Worm (Caenorhabditis elegans) whole organism, L2 larva: ENCODE results near the gene cut-3.
A peak's percentile ranks its signal among the peaks of the same experiment; 100 is the strongest.

ENCODE experiments used
- C34F6.9 ChIP-seq: fragments of 150-350 bp; optimal IDR thresholded peaks from 2 replicates; lab custom pipeline; 2014; ENCODE audit warnings: missing biosample characterization, missing genetic modification characterization
- F13H6.1 ChIP-seq: sonication (generic microtip); optimal IDR thresholded peaks from 2 replicates; lab custom pipeline; 2016; ENCODE audit warnings: missing genetic modification characterization, missing compliant biosample characterization
- Y55F3AM.14 ChIP-seq: fragments of 200-800 bp; sonication (Bioruptor generic); optimal IDR thresholded peaks from 2 replicates; lab custom pipeline; 2018; ENCODE audit warnings: mild to moderate bottlenecking, missing genetic modification characterization, missing compliant biosample characterization
- ZK546.5 ChIP-seq: sonication (generic microtip); optimal IDR thresholded peaks from 2 replicates; lab custom pipeline; 2017; ENCODE audit warnings: missing biosample characterization, missing genetic modification characterization
- aly-2 ChIP-seq: fragments of 150-350 bp; optimal IDR thresholded peaks from 2 replicates; lab custom pipeline; 2014; ENCODE audit warnings: missing biosample characterization, missing genetic modification characterization
- ama-1 ChIP-seq: fragments of 150-350 bp; optimal IDR thresholded peaks from 2 replicates; lab custom pipeline; 2018; ENCODE audit warnings: inconsistent platforms
- blmp-1 ChIP-seq: sonication (generic microtip); optimal IDR thresholded peaks from 2 replicates; lab custom pipeline; 2017; ENCODE audit warnings: missing genetic modification characterization, mild to moderate bottlenecking, missing compliant biosample characterization, antibody characterized with exemption, moderate library complexity; ENCODE audit not compliant: insufficient read depth
- ceh-82 ChIP-seq: fragments of 150-350 bp; optimal IDR thresholded peaks from 2 replicates; lab custom pipeline; 2014; ENCODE audit warnings: missing biosample characterization, missing genetic modification characterization
- dmd-4 ChIP-seq: sonication (generic microtip); optimal IDR thresholded peaks from 2 replicates; lab custom pipeline; 2017; ENCODE audit warnings: missing biosample characterization, missing genetic modification characterization
- egl-27 ChIP-seq: sonication (generic microtip); optimal IDR thresholded peaks from 3 replicates; lab custom pipeline; 2017; ENCODE audit warnings: missing biosample characterization, missing genetic modification reagents, missing genetic modification characterization
- elt-1 ChIP-seq: fragments of 150-350 bp; optimal IDR thresholded peaks from 2 replicates; lab custom pipeline; 2014; ENCODE audit warnings: missing biosample characterization, missing genetic modification characterization
- fos-1 ChIP-seq: fragments of 150-350 bp; optimal IDR thresholded peaks from 2 replicates; lab custom pipeline; 2014; ENCODE audit warnings: missing biosample characterization, missing genetic modification characterization
- gmeb-1 ChIP-seq: fragments of 150-350 bp; optimal IDR thresholded peaks from 2 replicates; lab custom pipeline; 2014; ENCODE audit warnings: missing biosample characterization, missing genetic modification characterization
- lin-11 ChIP-seq: fragments of 150-350 bp; sonication (generic microtip); optimal IDR thresholded peaks from 2 replicates; lab custom pipeline; 2014; ENCODE audit warnings: missing biosample characterization, missing genetic modification characterization, inconsistent platforms, mixed read lengths
- lin-13 ChIP-seq: fragments of 150-350 bp; optimal IDR thresholded peaks from 2 replicates; lab custom pipeline; 2014; ENCODE audit warnings: missing biosample characterization, missing genetic modification reagents, missing genetic modification characterization
- lin-39 ChIP-seq: fragments of 150-350 bp; optimal IDR thresholded peaks from 2 replicates; lab custom pipeline; 2014; ENCODE audit warnings: missing biosample characterization, missing genetic modification reagents, missing genetic modification characterization
- lsy-2 ChIP-seq, 2 experiments: fragments of 150-350 bp in 1 of 2; sonication (generic microtip) in 1 of 2; optimal IDR thresholded peaks; 2 replicates each; lab custom pipeline; 2014 to 2017; ENCODE audit warnings: missing biosample characterization in 2 of 2, missing genetic modification characterization in 2 of 2
- nhr-10 ChIP-seq: sonication (generic microtip); optimal IDR thresholded peaks from 2 replicates; lab custom pipeline; 2017; ENCODE audit warnings: missing biosample characterization, missing genetic modification characterization
- nhr-11 ChIP-seq: fragments of 150-350 bp; optimal IDR thresholded peaks from 2 replicates; lab custom pipeline; 2014; ENCODE audit warnings: missing biosample characterization, missing genetic modification characterization
- nhr-12 ChIP-seq: fragments of 150-350 bp; optimal IDR thresholded peaks from 2 replicates; lab custom pipeline; 2014; ENCODE audit warnings: missing biosample characterization, missing genetic modification characterization
- nhr-129 ChIP-seq: fragments of 150-350 bp; optimal IDR thresholded peaks from 2 replicates; lab custom pipeline; 2014; ENCODE audit warnings: missing biosample characterization, missing genetic modification characterization
- nhr-23 ChIP-seq: fragments of 150-350 bp; optimal IDR thresholded peaks from 2 replicates; lab custom pipeline; 2014; ENCODE audit warnings: missing biosample characterization, missing genetic modification reagents, missing genetic modification characterization
- nhr-237 ChIP-seq: fragments of 150-350 bp; optimal IDR thresholded peaks from 2 replicates; lab custom pipeline; 2014; ENCODE audit warnings: missing biosample characterization, missing genetic modification characterization
- nhr-25 ChIP-seq: fragments of 150-350 bp; sonication (generic microtip); optimal IDR thresholded peaks from 3 replicates; lab custom pipeline; 2014; ENCODE audit warnings: missing biosample characterization, missing genetic modification characterization
- nhr-77 ChIP-seq: fragments of 150-350 bp; optimal IDR thresholded peaks from 2 replicates; lab custom pipeline; 2014; ENCODE audit warnings: missing biosample characterization, missing genetic modification characterization
- peb-1 ChIP-seq: fragments of 150-350 bp; optimal IDR thresholded peaks from 2 replicates; lab custom pipeline; 2014; ENCODE audit warnings: missing biosample characterization, missing genetic modification characterization
- skn-1 ChIP-seq: sonication (generic microtip); optimal IDR thresholded peaks from 2 replicates; lab custom pipeline; 2017; ENCODE audit warnings: missing biosample characterization, missing genetic modification characterization
- sma-3 ChIP-seq: sonication (generic microtip); optimal IDR thresholded peaks from 2 replicates; lab custom pipeline; 2016; ENCODE audit warnings: missing genetic modification reagents, missing genetic modification characterization, missing compliant biosample characterization
- sma-9 ChIP-seq, 2 experiments: fragments of 150-350 bp in 1 of 2; sonication (generic microtip) in 1 of 2; optimal IDR thresholded peaks; 2 replicates each; lab custom pipeline; 2014 to 2016; ENCODE audit warnings: missing genetic modification characterization in 2 of 2, mild to moderate bottlenecking in 1 of 2, missing biosample characterization in 1 of 2, missing compliant biosample characterization in 1 of 2, missing genetic modification reagents in 1 of 2, moderate library complexity in 1 of 2
- snpc-4 ChIP-seq: fragments of 150-350 bp; optimal IDR thresholded peaks from 2 replicates; lab custom pipeline; 2014; ENCODE audit warnings: missing biosample characterization, missing genetic modification characterization
- unc-39 ChIP-seq: fragments of 150-350 bp; optimal IDR thresholded peaks from 2 replicates; lab custom pipeline; 2014; ENCODE audit warnings: missing biosample characterization, missing genetic modification characterization
- unc-55 ChIP-seq: fragments of 150-350 bp; sonication (generic microtip); optimal IDR thresholded peaks from 3 replicates; lab custom pipeline; 2014; ENCODE audit warnings: missing biosample characterization, missing genetic modification reagents, missing genetic modification characterization
- zag-1 ChIP-seq: fragments of 150-350 bp; optimal IDR thresholded peaks from 2 replicates; lab custom pipeline; 2014; ENCODE audit warnings: missing biosample characterization, missing genetic modification characterization
- ztf-1 ChIP-seq: fragments of 200-800 bp; sonication (Bioruptor generic); conservative IDR thresholded peaks from 2 replicates; pipeline ENCODE4 v1.3.6; 2022; ENCODE audit warnings: missing genetic modification characterization, missing compliant biosample characterization
- ztf-4 ChIP-seq: fragments of 150-350 bp; optimal IDR thresholded peaks from 2 replicates; lab custom pipeline; 2014; ENCODE audit warnings: missing biosample characterization, missing genetic modification characterization

The cut-3 gene

DNA sequence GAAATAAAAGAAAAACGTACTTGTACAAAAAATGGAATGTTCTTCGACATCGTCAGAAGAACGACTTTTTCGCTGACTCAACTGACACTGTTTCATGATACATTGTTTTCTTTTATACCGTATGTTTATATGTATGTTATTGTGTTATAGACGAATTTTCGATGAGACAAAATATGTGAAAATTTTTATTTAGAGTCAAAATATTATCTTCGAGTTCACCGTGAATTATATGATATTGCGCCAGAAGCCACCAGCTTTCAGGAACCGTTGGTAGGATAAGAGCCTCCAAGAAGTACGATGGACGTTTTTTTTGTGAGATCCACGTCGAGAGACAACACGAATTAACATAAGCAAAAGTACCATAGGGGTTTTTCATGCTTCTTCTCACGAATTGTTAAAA is 9.5 kb upstream of the cut-3 start, which contains the start of gene F22B5.6:
Gene F22B5.6, minus strand, starts transcription at position 101 of the 400 bp plus-strand sequence.
- TF ChIP-seq unc-39 (tag; lab: Kevin White, UChicago) (no peak), sma-3 (GFP tag; lab: Kevin White, UChicago) (no peak), C34F6.9 (tag; lab: Kevin White, UChicago) (no peak), F13H6.1 (tag; lab: Kevin White, UChicago) (no peak), nhr-12 (no peak), aly-2 (tag; lab: Kevin White, UChicago) (no peak)

DNA sequence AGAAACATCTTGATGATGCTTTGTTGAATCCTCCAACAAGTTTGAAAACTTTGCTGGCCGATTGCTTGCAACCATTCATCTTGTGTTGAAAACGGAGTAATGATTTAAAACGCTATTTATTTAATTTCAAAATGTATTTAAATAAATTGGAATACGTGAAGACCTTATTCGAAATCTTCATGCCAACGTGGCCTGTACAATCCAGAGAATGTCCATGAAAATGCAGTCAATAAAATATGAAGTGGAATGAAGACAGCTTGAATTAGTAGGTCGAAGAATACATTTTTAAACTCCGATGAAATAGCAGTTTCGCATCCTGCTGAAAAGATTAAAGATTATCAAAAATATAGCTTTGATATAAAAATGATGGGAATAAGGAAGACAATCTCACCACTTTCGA is 7.9 kb upstream of the cut-3 start, which contains the start of gene F22B5.5:
Gene F22B5.5, minus strand, starts transcription at position 101 of the 400 bp plus-strand sequence.
- TF ChIP-seq sma-9 (GFP tag; optimal IDR thresholded peaks at IDR 0.05; lab: Kevin White, UChicago) (no peak), sma-9 (tag; optimal IDR thresholded peaks at IDR 0.05; lab: Kevin White, UChicago) (no peak), sma-3 (GFP tag; lab: Kevin White, UChicago) (no peak), Y55F3AM.14 (GFP tag; lab: Kevin White, UChicago) (no peak), nhr-25 (tag; lab: Kevin White, UChicago) (no peak), blmp-1 (no peak), lin-39 (tag; lab: Kevin White, UChicago) (no peak), dmd-4 (no peak), ama-1 (lab: Kevin White, UChicago) (no peak), ceh-82 (no peak), ztf-4 (tag; lab: Kevin White, UChicago) (no peak), unc-55 (no peak), ZK546.5 (tag; lab: Kevin White, UChicago) (no peak)

DNA sequence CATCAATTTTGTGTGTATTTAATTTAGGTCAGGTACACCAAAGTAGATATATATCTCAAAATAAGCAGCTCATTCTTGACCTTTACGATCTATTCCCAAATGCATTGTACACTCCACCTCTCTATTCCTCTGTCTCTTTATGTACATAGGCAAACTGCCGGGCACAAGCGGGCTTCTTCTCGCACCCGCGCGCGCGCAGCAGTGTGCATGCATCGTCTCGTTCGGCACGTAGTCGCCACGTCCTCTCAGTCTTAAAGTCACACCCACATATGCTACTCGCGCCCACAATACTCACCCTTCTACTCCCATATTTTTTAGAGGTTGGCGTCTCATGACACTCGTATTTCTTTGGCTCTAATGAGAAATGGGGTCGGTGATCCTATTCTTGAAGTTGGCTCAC is 4.8 kb upstream of the cut-3 start:
- TF ChIP-seq peb-1 (tag; lab: Kevin White, UChicago), result no peak
- peak; percentile 23 for TF ChIP-seq C34F6.9 (tag; lab: Kevin White, UChicago)
- TF ChIP-seq nhr-129, result peak; percentile 18
- TF ChIP-seq lsy-2 (tag; optimal IDR thresholded peaks at IDR 0.05; lab: Kevin White, UChicago), result no peak
- TF ChIP-seq snpc-4 (tag; lab: Kevin White, UChicago), result no peak
- TF ChIP-seq sma-9 (GFP tag; optimal IDR thresholded peaks at IDR 0.05; lab: Kevin White, UChicago), result no peak
- TF ChIP-seq sma-9 (tag; optimal IDR thresholded peaks at IDR 0.05; lab: Kevin White, UChicago), result no peak
- TF ChIP-seq lin-11 (tag; lab: Kevin White, UChicago), result no peak
- no peak for TF ChIP-seq nhr-10 (tag; lab: Kevin White, UChicago)
- TF ChIP-seq egl-27, result no peak
- TF ChIP-seq unc-55, result no peak
- TF ChIP-seq nhr-23 (tag; lab: Kevin White, UChicago), result no peak
- TF ChIP-seq zag-1 (tag; lab: Kevin White, UChicago), result peak; percentile 6
- no peak for TF ChIP-seq gmeb-1 (tag; lab: Kevin White, UChicago)
- no peak for TF ChIP-seq nhr-237
- TF ChIP-seq elt-1 (tag; lab: Kevin White, UChicago), result no peak
- TF ChIP-seq lin-13 (GFP tag; lab: Kevin White, UChicago), result no peak
- TF ChIP-seq, all 48 proteins: peak for 3

DNA sequence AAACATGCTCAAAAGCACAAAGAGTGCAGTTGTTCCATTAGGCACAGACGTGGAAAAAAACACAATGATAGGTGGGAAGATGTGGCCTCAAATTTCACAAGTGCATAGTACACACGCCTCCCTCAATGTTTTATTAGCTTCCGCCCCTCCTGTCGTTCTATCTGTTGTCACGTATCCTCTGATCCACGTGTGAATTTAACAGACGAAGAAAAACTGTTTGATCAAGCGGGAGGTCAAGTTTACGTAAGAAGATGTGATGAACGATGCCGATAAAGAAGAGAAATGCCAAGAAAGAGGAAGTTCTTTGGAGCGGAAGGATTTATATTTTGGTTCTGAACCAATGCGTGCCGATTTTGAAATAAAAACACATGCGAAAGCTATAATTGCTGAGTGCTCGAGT is 4.1 kb upstream of the cut-3 start:
- TF ChIP-seq unc-39 (tag; lab: Kevin White, UChicago), result no peak
- no peak for TF ChIP-seq ztf-4 (tag; lab: Kevin White, UChicago)
- TF ChIP-seq nhr-11, result no peak
- no peak for TF ChIP-seq lin-11 (tag; lab: Kevin White, UChicago)
- TF ChIP-seq skn-1 (tag; lab: Kevin White, UChicago), result no peak
- peak; percentile 67 for TF ChIP-seq nhr-129
- TF ChIP-seq ztf-1 (GFP tag; lab: Robert Waterston, UW), result no peak
- peak; percentile 19 for TF ChIP-seq C34F6.9 (tag; lab: Kevin White, UChicago)
- no peak for TF ChIP-seq lsy-2 (tag; optimal IDR thresholded peaks at IDR 0.05; lab: Kevin White, UChicago)
- no peak for TF ChIP-seq nhr-77
- peak; percentile 21 for TF ChIP-seq sma-9 (GFP tag; optimal IDR thresholded peaks at IDR 0.05; lab: Kevin White, UChicago)
- TF ChIP-seq sma-9 (tag; optimal IDR thresholded peaks at IDR 0.05; lab: Kevin White, UChicago), result no peak
- TF ChIP-seq F13H6.1 (tag; lab: Kevin White, UChicago), result no peak

DNA sequence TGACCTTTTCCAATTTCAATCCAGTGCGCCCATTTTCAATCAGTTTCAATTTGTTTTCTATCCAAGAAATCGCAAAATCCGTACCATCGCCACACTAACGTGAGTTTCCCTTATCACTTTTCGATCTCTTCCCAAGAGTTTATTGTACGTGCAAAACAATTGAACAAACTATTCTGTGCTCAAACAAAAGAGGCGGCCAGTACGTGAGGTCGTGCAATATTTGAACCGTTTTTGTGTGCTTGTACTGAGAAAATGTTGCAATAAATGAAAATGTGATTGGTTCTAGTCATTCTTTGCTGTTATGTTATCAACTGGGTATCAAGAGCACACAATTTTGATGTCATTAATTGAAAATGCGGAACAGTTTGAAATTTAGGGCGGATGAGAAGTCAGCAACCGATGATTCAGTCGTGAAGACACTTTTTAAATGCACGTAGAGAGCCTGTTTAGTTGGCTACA is 3.1 kb upstream of the cut-3 start, which contains the start of gene F22B5.4:
Gene F22B5.4, plus strand, starts transcription at position 51 of the 459 bp plus-strand sequence.
- TF ChIP-seq nhr-23 (tag; lab: Kevin White, UChicago) (no peak), fos-1 (tag; lab: Kevin White, UChicago) (peak; percentile 27)
